Fruit fly (Drosophila melanogaster): ENCODE data around the gene spir.

Gene spir

dm6 chr2L:20352200-20352599 lies 41.2 kb downstream of the spir start:
- peak; percentile 97 for TF ChIP-seq CG8281 (tag; optimal IDR thresholded peaks at IDR 0.05)
- no peak for TF ChIP-seq ind (GFP tag; optimal IDR thresholded peaks at IDR 0.05)
- peak; percentile 7 for TF ChIP-seq ATbp (GFP tag; optimal IDR thresholded peaks at IDR 0.05)
- TF ChIP-seq kah (GFP tag; optimal IDR thresholded peaks at IDR 0.05): peak; percentile 0
- peak; percentile 83 for TF ChIP-seq sr (GFP tag; IDR thresholded peaks at IDR 0.05)

- TF ChIP-seq CG17912 (GFP tag; optimal IDR thresholded peaks at IDR 0.05): no peak
- TF ChIP-seq vvl (GFP tag; IDR thresholded peaks at IDR 0.05): peak; percentile 30; the same call in 1 of the 2 replicates
- TF ChIP-seq Ets65A (GFP tag): peak; percentile 63
- 0 out of 2 replicates have a peak, but pooled peaks have one; percentile 24 for TF ChIP-seq sna (GFP tag; IDR thresholded peaks at IDR 0.05; ENCODE audit: partially characterized antibody)
- peak; percentile 50; the same call in 1 of the 3 replicates for TF ChIP-seq sr (GFP tag; IDR thresholded peaks at IDR 0.05)
- no peak for TF ChIP-seq maf-S (GFP tag; optimal IDR thresholded peaks at IDR 0.05)
- no peak for TF ChIP-seq CG7987 (GFP tag; optimal IDR thresholded peaks at IDR 0.05)
- TF ChIP-seq Med (GFP tag): peak; percentile 23
These were observed 41.7 kb downstream of the spir start for dm6 chr2L:20352727-20353126.

- TF ChIP-seq CG12299 (tag; optimal IDR thresholded peaks at IDR 0.05): no peak
- TF ChIP-seq CG18764 (GFP tag; optimal IDR thresholded peaks at IDR 0.05): no peak
- TF ChIP-seq CTCF (GFP tag; optimal IDR thresholded peaks at IDR 0.05): no peak
- TF ChIP-seq fd64A (GFP tag; optimal IDR thresholded peaks at IDR 0.05): no peak
- TF ChIP-seq cas (GFP tag; IDR thresholded peaks at IDR 0.05): no peak
- TF ChIP-seq Eip74EF (GFP tag; optimal IDR thresholded peaks at IDR 0.05): no peak
- TF ChIP-seq CG31224 (GFP tag; IDR thresholded peaks at IDR 0.05): no peak
- TF ChIP-seq Ada2b (GFP tag; IDR thresholded peaks at IDR 0.05): peak; percentile 26; the same call in 1 of the 2 replicates
- no peak for TF ChIP-seq sna (GFP tag; IDR thresholded peaks at IDR 0.05; ENCODE audit: partially characterized antibody)
- TF ChIP-seq vnd (GFP tag; IDR thresholded peaks at IDR 0.05; ENCODE audit: partially characterized antibody): no peak
- no peak for TF ChIP-seq zen2 (GFP tag; IDR thresholded peaks at IDR 0.05; ENCODE audit: partially characterized antibody)
- no peak for TF ChIP-seq seq (GFP tag; IDR thresholded peaks at IDR 0.05)
- no peak for TF ChIP-seq corto (GFP tag; optimal IDR thresholded peaks at IDR 0.05)
- 0 out of 2 replicates have a peak, but pooled peaks have one; percentile 25 for TF ChIP-seq E2f1 (GFP tag; IDR thresholded peaks at IDR 0.05)
- TF ChIP-seq prd (optimal IDR thresholded peaks at IDR 0.05): no peak
- 0 out of 3 replicates have a peak, but pooled peaks have one; percentile 29 for TF ChIP-seq prd (GFP tag; IDR thresholded peaks at IDR 0.05)
- no peak for TF ChIP-seq repo (GFP tag; optimal IDR thresholded peaks at IDR 0.05)
- TF ChIP-seq slou (GFP tag; optimal IDR thresholded peaks at IDR 0.05): no peak
- TF ChIP-seq pita (GFP tag; optimal IDR thresholded peaks at IDR 0.05): no peak
- peak; percentile 40; the same call in 1 of the 2 replicates for TF ChIP-seq Awh (GFP tag; IDR thresholded peaks at IDR 0.05)
- TF ChIP-seq ATbp (GFP tag; optimal IDR thresholded peaks at IDR 0.05): no peak
- no peak for TF ChIP-seq jigr1 (GFP tag; IDR thresholded peaks at IDR 0.05)
- no peak for TF ChIP-seq CG6765 (GFP tag; optimal IDR thresholded peaks at IDR 0.05)
- TF ChIP-seq Neu2 (GFP tag; optimal IDR thresholded peaks at IDR 0.05; ENCODE audit: borderline replicate concordance): no peak
- TF ChIP-seq CG9876 (GFP tag; optimal IDR thresholded peaks at IDR 0.05): no peak
- no peak for TF ChIP-seq Camta (GFP tag; optimal IDR thresholded peaks at IDR 0.05)
- no peak for TF ChIP-seq Dll (GFP tag; IDR thresholded peaks at IDR 0.05; ENCODE audit: partially characterized antibody)
- no peak for TF ChIP-seq psq (GFP tag; optimal IDR thresholded peaks at IDR 0.05)
- peak; percentile 8 for TF ChIP-seq Xbp1 (GFP tag; optimal IDR thresholded peaks at IDR 0.05)
- no peak for TF ChIP-seq abd-A (tag; optimal IDR thresholded peaks at IDR 0.05)
- no peak for TF ChIP-seq HLH3B (GFP tag; IDR thresholded peaks at IDR 0.05)
- no peak for TF ChIP-seq wek (GFP tag; optimal IDR thresholded peaks at IDR 0.05)
- TF ChIP-seq Atf-2 (GFP tag; optimal IDR thresholded peaks at IDR 0.05): no peak
- no peak for TF ChIP-seq CG12769 (tag; optimal IDR thresholded peaks at IDR 0.05)
- no peak for TF ChIP-seq tna (GFP tag; IDR thresholded peaks at IDR 0.05; ENCODE audit: partially characterized antibody)
- TF ChIP-seq CG6272 (GFP tag; IDR thresholded peaks at IDR 0.05): no peak
- peak; percentile 2 for TF ChIP-seq CG13775 (GFP tag; optimal IDR thresholded peaks at IDR 0.05)
- TF ChIP-seq disco-r (GFP tag; optimal IDR thresholded peaks at IDR 0.05): no peak
These were observed 59.1 kb downstream of the spir start for dm6 chr2L:20370151-20370550.

All from whole organism, embryonic.